Worm (Caenorhabditis elegans) whole organism, young adult: Measurements from ENCODE around the gene dlst-1.
A peak's percentile ranks its signal among the peaks of the same experiment; 100 is the strongest.

Source experiments
- B0336.3 ChIP-seq: fragments of 200-800 bp; sonication (Bioruptor generic); IDR thresholded peaks from 2 replicates; pipeline ENCODE4 v1.3.6; 2022; ENCODE audit warnings: missing genetic modification characterization, missing compliant biosample characterization
- C17E4.6 ChIP-seq: fragments of 200-800 bp; sonication (Bioruptor generic); IDR thresholded peaks from 2 replicates; pipeline ENCODE4 v1.3.6; 2022; ENCODE audit warnings: missing genetic modification reagents, missing genetic modification characterization, missing compliant biosample characterization
- F22D6.2 ChIP-seq: sonication (generic microtip); optimal IDR thresholded peaks from 2 replicates; lab custom pipeline; 2016; ENCODE audit warnings: mild to moderate bottlenecking, missing genetic modification characterization, missing compliant biosample characterization
- F37B4.10 ChIP-seq: fragments of 200-800 bp; sonication (Bioruptor generic); IDR thresholded peaks from 2 replicates; pipeline ENCODE4 v1.3.6; 2022; ENCODE audit warnings: missing genetic modification characterization, missing compliant biosample characterization
- F39B2.1 ChIP-seq: fragments of 200-800 bp; sonication (Bioruptor generic); IDR thresholded peaks from 2 replicates; pipeline ENCODE4 v1.3.6; 2022; ENCODE audit warnings: missing genetic modification reagents, missing genetic modification characterization, missing compliant biosample characterization
- F55B11.4 ChIP-seq: sonication (generic microtip); optimal IDR thresholded peaks from 2 replicates; lab custom pipeline; 2016; ENCODE audit warnings: missing compliant biosample characterization, missing genetic modification characterization, borderline replicate concordance; ENCODE audit not compliant: insufficient read depth
- K12H6.12 ChIP-seq: fragments of 200-800 bp; sonication (Bioruptor generic); optimal IDR thresholded peaks from 2 replicates; lab custom pipeline; 2018; ENCODE audit warnings: mild to moderate bottlenecking, missing genetic modification characterization, missing compliant biosample characterization
- T26A5.8 ChIP-seq: sonication (generic microtip); optimal IDR thresholded peaks from 2 replicates; lab custom pipeline; 2016; ENCODE audit warnings: missing genetic modification characterization, missing compliant biosample characterization
- Y56A3A.18 ChIP-seq: fragments of 200-800 bp; sonication (Bioruptor generic); IDR thresholded peaks from 2 replicates; pipeline ENCODE4 v1.3.6; 2022; ENCODE audit warnings: missing genetic modification reagents, missing genetic modification characterization, missing compliant biosample characterization
- Y67H2A.10 ChIP-seq: fragments of 200-800 bp; sonication (Bioruptor generic); conservative IDR thresholded peaks from 2 replicates; pipeline ENCODE4 v1.3.6; 2022; ENCODE audit warnings: missing genetic modification reagents, missing genetic modification characterization, missing compliant biosample characterization
- Y79H2A.3 ChIP-seq: fragments of 200-800 bp; sonication (Bioruptor generic); conservative IDR thresholded peaks from 2 replicates; pipeline ENCODE4 v1.3.6; 2022; ENCODE audit warnings: missing genetic modification reagents, missing genetic modification characterization, missing compliant biosample characterization
- Y95B8A.8 ChIP-seq: fragments of 200-800 bp; sonication (Bioruptor generic); IDR thresholded peaks from 2 replicates; pipeline ENCODE4 v1.3.6; 2022; ENCODE audit warnings: missing genetic modification reagents, missing genetic modification characterization, missing compliant biosample characterization
- ZK185.1 ChIP-seq: sonication (generic microtip); optimal IDR thresholded peaks from 2 replicates; lab custom pipeline; 2016; ENCODE audit warnings: mild to moderate bottlenecking, missing genetic modification characterization, missing compliant biosample characterization; ENCODE audit not compliant: poor library complexity, severe bottlenecking
- ama-1 ChIP-seq, 3 experiments: fragments of 150-350 bp in 1 of 3; sonication (generic microtip) in 2 of 3; optimal IDR thresholded peaks; 2 replicates each; lab custom pipeline; 2014 to 2018; ENCODE audit warnings: missing biosample characterization in 2 of 3, missing genetic modification characterization in 2 of 3, missing genetic modification reagents in 2 of 3
- aptf-3 ChIP-seq: fragments of 200-800 bp; sonication (Bioruptor generic); IDR thresholded peaks from 2 replicates; pipeline ENCODE4 v1.3.6; 2022; ENCODE audit warnings: missing genetic modification characterization, missing compliant biosample characterization
- atf-7 ChIP-seq: sonication (generic microtip); optimal IDR thresholded peaks from 2 replicates; lab custom pipeline; 2017; ENCODE audit warnings: mild to moderate bottlenecking, missing genetic modification characterization, missing compliant biosample characterization
- attf-3 ChIP-seq: fragments of 200-800 bp; sonication (Bioruptor generic); conservative IDR thresholded peaks from 2 replicates; pipeline ENCODE4 v1.3.6; 2022; ENCODE audit warnings: missing genetic modification reagents, missing genetic modification characterization, missing compliant biosample characterization
- attf-5 ChIP-seq: fragments of 200-800 bp; sonication (Bioruptor generic); optimal IDR thresholded peaks from 2 replicates; lab custom pipeline; 2018; ENCODE audit warnings: mild to moderate bottlenecking, missing genetic modification characterization, missing compliant biosample characterization
- attf-6 ChIP-seq: fragments of 200-800 bp; sonication (Bioruptor generic); IDR thresholded peaks from 2 replicates; pipeline ENCODE4 v1.3.6; 2022; ENCODE audit warnings: missing genetic modification reagents, missing genetic modification characterization, missing compliant biosample characterization
- bed-2 ChIP-seq: fragments of 200-800 bp; sonication (Bioruptor generic); IDR thresholded peaks from 2 replicates; pipeline ENCODE4 v1.3.6; 2022; ENCODE audit warnings: missing genetic modification reagents, missing genetic modification characterization, missing compliant biosample characterization
- ccch-3 ChIP-seq: fragments of 200-800 bp; sonication (Bioruptor generic); optimal IDR thresholded peaks from 2 replicates; lab custom pipeline; 2018; ENCODE audit warnings: mild to moderate bottlenecking, missing genetic modification characterization, missing compliant biosample characterization
- cebp-1 ChIP-seq, 2 experiments: fragments of 200-800 bp in 1 of 2; sonication (Bioruptor generic) in 1 of 2; sonication (generic microtip) in 1 of 2; IDR thresholded peaks in 1 of 2; optimal IDR thresholded peaks in 1 of 2; 2 replicates each; pipeline versions ENCODE4 v1.3.6 to Lab custom; 2017 to 2022; ENCODE audit warnings: missing compliant biosample characterization in 2 of 2, missing genetic modification characterization in 2 of 2, mild to moderate bottlenecking in 1 of 2, missing genetic modification reagents in 1 of 2, moderate library complexity in 1 of 2
- ceh-100 ChIP-seq: fragments of 200-800 bp; sonication (Bioruptor generic); IDR thresholded peaks from 2 replicates; pipeline ENCODE4 v1.3.6; 2022; ENCODE audit warnings: missing genetic modification reagents, missing genetic modification characterization, missing compliant biosample characterization
- ceh-27 ChIP-seq: fragments of 200-800 bp; sonication (Bioruptor generic); optimal IDR thresholded peaks from 2 replicates; lab custom pipeline; 2018; ENCODE audit warnings: mild to moderate bottlenecking, missing genetic modification characterization, moderate library complexity, missing compliant biosample characterization
- dox-1 ChIP-seq: fragments of 200-800 bp; sonication (Bioruptor generic); IDR thresholded peaks from 2 replicates; pipeline ENCODE4 v1.3.6; 2022; ENCODE audit warnings: missing genetic modification reagents, missing genetic modification characterization, missing compliant biosample characterization
- egl-44 ChIP-seq: fragments of 200-800 bp; sonication (Bioruptor generic); IDR thresholded peaks from 2 replicates; pipeline ENCODE4 v1.3.6; 2022; ENCODE audit warnings: missing genetic modification reagents, missing genetic modification characterization, missing compliant biosample characterization
- egrh-3 ChIP-seq: fragments of 200-800 bp; sonication (Bioruptor generic); IDR thresholded peaks from 2 replicates; pipeline ENCODE4 v1.3.6; 2022; ENCODE audit warnings: missing genetic modification reagents, missing genetic modification characterization, missing compliant biosample characterization
- ekl-4 ChIP-seq: fragments of 200-800 bp; sonication (Bioruptor generic); IDR thresholded peaks from 2 replicates; pipeline ENCODE4 v1.3.6; 2022; ENCODE audit warnings: missing genetic modification reagents, missing genetic modification characterization, missing compliant biosample characterization
- ets-4 ChIP-seq: fragments of 200-800 bp; sonication (Bioruptor generic); optimal IDR thresholded peaks from 2 replicates; lab custom pipeline; 2018; ENCODE audit warnings: mild to moderate bottlenecking, missing genetic modification characterization, missing compliant biosample characterization
- fkh-3 ChIP-seq: sonication (generic microtip); optimal IDR thresholded peaks from 2 replicates; lab custom pipeline; 2016; ENCODE audit warnings: mild to moderate bottlenecking, missing genetic modification characterization, missing compliant biosample characterization
- gei-17 ChIP-seq: fragments of 200-800 bp; sonication (Bioruptor generic); optimal IDR thresholded peaks from 2 replicates; lab custom pipeline; 2018; ENCODE audit warnings: mild to moderate bottlenecking, missing genetic modification characterization, missing compliant biosample characterization
- hmg-1.2 ChIP-seq: fragments of 200-800 bp; sonication (Bioruptor generic); IDR thresholded peaks from 2 replicates; pipeline ENCODE4 v1.3.6; 2022; ENCODE audit warnings: missing genetic modification reagents, missing genetic modification characterization, missing compliant biosample characterization
- lin-26 ChIP-seq: fragments of 200-800 bp; sonication (Bioruptor generic); IDR thresholded peaks from 2 replicates; pipeline ENCODE4 v1.3.6; 2022; ENCODE audit warnings: missing genetic modification reagents, missing genetic modification characterization, missing compliant biosample characterization
- lin-40 ChIP-seq: sonication (generic microtip); optimal IDR thresholded peaks from 2 replicates; lab custom pipeline; 2016; ENCODE audit warnings: missing genetic modification characterization, mild to moderate bottlenecking, missing compliant biosample characterization, missing genotype, missing genetic modification reagents
- lin-54 ChIP-seq: fragments of 200-800 bp; sonication (Bioruptor generic); optimal IDR thresholded peaks from 2 replicates; lab custom pipeline; 2018; ENCODE audit warnings: mild to moderate bottlenecking, missing genetic modification characterization, missing compliant biosample characterization
- madf-6 ChIP-seq: fragments of 200-800 bp; sonication (Bioruptor generic); IDR thresholded peaks from 2 replicates; pipeline ENCODE4 v1.3.6; 2022; ENCODE audit warnings: missing genetic modification reagents, missing genetic modification characterization, missing compliant biosample characterization
- mcd-1 ChIP-seq: fragments of 200-800 bp; sonication (Bioruptor generic); IDR thresholded peaks from 2 replicates; pipeline ENCODE4 v1.3.6; 2022; ENCODE audit warnings: missing genetic modification reagents, missing genetic modification characterization, missing compliant biosample characterization
- nhr-120 ChIP-seq: fragments of 200-800 bp; sonication (Bioruptor generic); IDR thresholded peaks from 2 replicates; pipeline ENCODE4 v1.3.6; 2022; ENCODE audit warnings: missing genetic modification characterization, missing compliant biosample characterization
- nhr-27 ChIP-seq: fragments of 200-800 bp; sonication (Bioruptor generic); optimal IDR thresholded peaks from 2 replicates; lab custom pipeline; 2018; ENCODE audit warnings: mild to moderate bottlenecking, missing genetic modification characterization, moderate library complexity, missing compliant biosample characterization
- nhr-80 ChIP-seq: sonication (generic microtip); optimal IDR thresholded peaks from 2 replicates; lab custom pipeline; 2016; ENCODE audit warnings: missing genetic modification characterization, missing compliant biosample characterization
- rcor-1 ChIP-seq: fragments of 200-800 bp; sonication (Bioruptor generic); IDR thresholded peaks from 2 replicates; pipeline ENCODE4 v1.3.6; 2022; ENCODE audit warnings: missing genetic modification reagents, missing genetic modification characterization, missing compliant biosample characterization
- repo-1 ChIP-seq: sonication (generic microtip); optimal IDR thresholded peaks from 2 replicates; lab custom pipeline; 2017; ENCODE audit warnings: mild to moderate bottlenecking, missing genetic modification characterization, missing compliant biosample characterization
- snpc-4 ChIP-seq, 5 experiments: fragments of 150-350 bp in 1 of 5; sonication (generic microtip) in 4 of 5; optimal IDR thresholded peaks; 2 replicates each; lab custom pipeline; 2014 to 2018; ENCODE audit warnings: missing genetic modification characterization in 5 of 5, missing biosample characterization in 3 of 5, antibody characterized with exemption in 2 of 5, mild to moderate bottlenecking in 2 of 5, missing compliant biosample characterization in 2 of 5, missing genotype in 2 of 5, moderate library complexity in 2 of 5, missing genetic modification reagents in 1 of 5
- sptf-2 ChIP-seq: fragments of 200-800 bp; sonication (Bioruptor generic); optimal IDR thresholded peaks from 2 replicates; lab custom pipeline; 2018; ENCODE audit warnings: mild to moderate bottlenecking, missing genetic modification characterization, missing compliant biosample characterization
- tbp1 ChIP-seq: fragments of 200-800 bp; sonication (Bioruptor generic); optimal IDR thresholded peaks from 2 replicates; lab custom pipeline; 2018; ENCODE audit warnings: mild to moderate bottlenecking, missing genetic modification characterization, missing compliant biosample characterization
- xnd-1 ChIP-seq: sonication (generic microtip); optimal IDR thresholded peaks from 2 replicates; lab custom pipeline; 2016; ENCODE audit warnings: missing genotype, missing genetic modification reagents, missing genetic modification characterization, missing compliant biosample characterization
- ztf-25 ChIP-seq: fragments of 200-800 bp; sonication (Bioruptor generic); IDR thresholded peaks from 2 replicates; pipeline ENCODE4 v1.3.6; 2022; ENCODE audit warnings: missing genetic modification reagents, missing genetic modification characterization, missing compliant biosample characterization
- ztf-6 ChIP-seq: fragments of 200-800 bp; sonication (Bioruptor generic); IDR thresholded peaks from 2 replicates; pipeline ENCODE4 v1.3.6; 2022; ENCODE audit warnings: missing genetic modification reagents, missing genetic modification characterization, missing compliant biosample characterization

dlst-1 gene

DNA sequence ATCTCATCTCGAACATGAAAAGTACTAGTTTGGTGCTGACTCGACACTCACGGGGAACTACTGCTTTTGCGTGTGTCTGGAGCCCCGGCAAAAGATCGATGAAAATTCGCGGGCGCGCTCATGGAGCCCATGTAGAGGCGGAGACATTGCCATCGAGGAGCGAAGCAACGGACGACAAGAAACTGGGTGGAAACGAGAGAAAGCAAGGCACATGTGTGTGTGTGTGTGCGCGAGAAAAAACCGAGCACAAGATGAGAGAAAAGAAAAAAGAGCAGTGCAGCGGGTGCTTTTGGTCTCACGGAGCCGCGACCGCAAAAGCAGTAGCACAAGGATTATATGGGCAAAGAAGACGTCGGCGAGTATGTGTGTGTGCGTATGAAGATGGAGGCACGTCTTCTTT, 50.1 kb downstream of the dlst-1 start:
- TF ChIP-seq lin-26 (GFP tag; lab: Robert Waterston, UW) (no peak), tbp1 (GFP tag; lab: Kevin White, UChicago) (no peak), xnd-1 (no peak), fkh-3 (tag; lab: Kevin White, UChicago) (no peak), ztf-6 (GFP tag; lab: Robert Waterston, UW) (no peak), rcor-1 (no peak), ccch-3 (GFP tag; lab: Kevin White, UChicago) (no peak), F22D6.2 (tag; lab: Kevin White, UChicago) (no peak), hmg-1.2 (peak; percentile 28; the same call in 1 of the 2 replicates), B0336.3 (GFP tag; lab: Robert Waterston, UW) (no peak), ets-4 (GFP tag; lab: Kevin White, UChicago) (no peak), F37B4.10 (no peak), dox-1 (GFP tag; lab: Robert Waterston, UW) (peak; percentile 31; the same call in 1 of the 2 replicates), ceh-27 (peak; percentile 21), K12H6.12 (tag; lab: Kevin White, UChicago) (peak; percentile 46), bed-2 (GFP tag; lab: Robert Waterston, UW) (no peak), attf-6 (GFP tag; lab: Robert Waterston, UW) (no peak), lin-54 (GFP tag; lab: Kevin White, UChicago) (no peak), ekl-4 (no peak), ceh-100 (GFP tag; lab: Robert Waterston, UW) (no peak), Y79H2A.3 (no peak), sptf-2 (no peak), nhr-27 (tag; lab: Kevin White, UChicago) (no peak), attf-5 (peak; percentile 28), Y56A3A.18 (GFP tag; lab: Robert Waterston, UW) (no peak), aptf-3 (GFP tag; lab: Robert Waterston, UW) (no peak), ama-1 (optimal IDR thresholded peaks at IDR 0.05; lab: Kevin White, UChicago) (no peak), ama-1 (GFP tag; optimal IDR thresholded peaks at IDR 0.05; lab: Kevin White, UChicago) (no peak), F39B2.1 (GFP tag; lab: Robert Waterston, UW) (no peak), gei-17 (GFP tag; lab: Kevin White, UChicago) (no peak), mcd-1 (GFP tag; lab: Robert Waterston, UW) (peak; percentile 29; the same call in 1 of the 2 replicates), repo-1 (tag; lab: Kevin White, UChicago) (no peak), attf-3 (GFP tag; lab: Robert Waterston, UW) (no peak), egl-44 (GFP tag; lab: Robert Waterston, UW) (0 out of 2 replicates have a peak, but pooled peaks have one; percentile 21), egrh-3 (GFP tag; lab: Robert Waterston, UW) (0 out of 2 replicates have a peak, but pooled peaks have one; percentile 12), nhr-80 (tag; lab: Kevin White, UChicago) (no peak), C17E4.6 (GFP tag; lab: Robert Waterston, UW) (no peak), Y67H2A.10 (GFP tag; lab: Robert Waterston, UW) (no peak), madf-6 (no peak), nhr-120 (no peak), ztf-25 (no peak), T26A5.8 (no peak), snpc-4 (GFP tag; optimal IDR thresholded peaks at IDR 0.05; lab: Kevin White, UChicago) (no peak), snpc-4 (tag; optimal IDR thresholded peaks at IDR 0.05; lab: Kevin White, UChicago) (peak in 2 of 4 experiments; percentile 7 to 35), lin-40 (tag; lab: Kevin White, UChicago) (peak; percentile 6), atf-7 (no peak), Y95B8A.8 (GFP tag; lab: Robert Waterston, UW) (no peak), F55B11.4 (no peak), ZK185.1 (tag; lab: Kevin White, UChicago) (no peak), cebp-1 (GFP tag; IDR thresholded peaks at IDR 0.05; lab: Robert Waterston, UW) (no peak), cebp-1 (tag; optimal IDR thresholded peaks at IDR 0.05; lab: Kevin White, UChicago) (peak; percentile 64)
